Worm (Caenorhabditis elegans) whole organism, L4 larva: ENCODE data around the gene mecr-1.

Experiments
- F10B5.3 ChIP-seq: sonication (generic microtip); optimal IDR thresholded peaks from 2 replicates; lab custom pipeline; 2016; ENCODE audit warnings: mild to moderate bottlenecking, missing genetic modification characterization, missing compliant biosample characterization
- F26F4.8 ChIP-seq: fragments of 200-800 bp; sonication (Bioruptor generic); conservative IDR thresholded peaks from 2 replicates; pipeline ENCODE4 v1.3.6; 2022; ENCODE audit warnings: missing genetic modification characterization, missing compliant biosample characterization
- T20F7.1 ChIP-seq: fragments of 200-800 bp; sonication (Bioruptor generic); optimal IDR thresholded peaks from 2 replicates; lab custom pipeline; 2018; ENCODE audit warnings: mild to moderate bottlenecking, missing genetic modification characterization, missing compliant biosample characterization
- ZK546.5 ChIP-seq, 2 experiments: sonication (generic microtip); optimal IDR thresholded peaks; 2 replicates each; lab custom pipeline; 2017; ENCODE audit warnings: missing biosample characterization in 2 of 2, missing genetic modification characterization in 2 of 2
- ama-1 ChIP-seq: fragments of 150-350 bp; optimal IDR thresholded peaks from 2 replicates; lab custom pipeline; 2014; ENCODE audit warnings: inconsistent platforms, mixed read lengths
- arid-1 ChIP-seq: fragments of 200-800 bp; sonication (Bioruptor generic); conservative IDR thresholded peaks from 2 replicates; pipeline ENCODE4 v1.3.6; 2022; ENCODE audit warnings: missing genetic modification reagents, missing genetic modification characterization, missing compliant biosample characterization
- attf-4 ChIP-seq: sonication (generic microtip); optimal IDR thresholded peaks from 3 replicates; lab custom pipeline; 2017; ENCODE audit warnings: missing biosample characterization, missing genetic modification characterization
- ceh-32 ChIP-seq: sonication (generic microtip); optimal IDR thresholded peaks from 2 replicates; lab custom pipeline; 2016; ENCODE audit warnings: mild to moderate bottlenecking, missing genetic modification characterization, missing compliant biosample characterization; ENCODE audit not compliant: poor library complexity
- ceh-44 ChIP-seq: fragments of 200-800 bp; sonication (Bioruptor generic); IDR thresholded peaks from 2 replicates; pipeline ENCODE4 v1.3.6; 2022; ENCODE audit warnings: missing genetic modification reagents, missing genetic modification characterization, missing compliant biosample characterization
- cey-2 ChIP-seq: sonication (generic microtip); optimal IDR thresholded peaks from 3 replicates; lab custom pipeline; 2017; ENCODE audit warnings: missing genetic modification characterization, mild to moderate bottlenecking, missing compliant biosample characterization, antibody characterized with exemption, borderline replicate concordance; ENCODE audit not compliant: insufficient read depth
- daf-16 ChIP-seq, 3 experiments: sonication (generic microtip); optimal IDR thresholded peaks; 2 replicates each; lab custom pipeline; 2016 to 2017; ENCODE audit warnings: missing genetic modification characterization in 3 of 3, missing genetic modification reagents in 3 of 3, mild to moderate bottlenecking in 2 of 3, missing compliant biosample characterization in 2 of 3, missing biosample characterization in 1 of 3, moderate library complexity in 1 of 3
- daf-8 ChIP-seq: fragments of 200-800 bp; sonication (Bioruptor generic); IDR thresholded peaks from 2 replicates; pipeline ENCODE4 v1.3.6; 2022; ENCODE audit warnings: missing genetic modification characterization, missing compliant biosample characterization
- dmd-6 ChIP-seq: fragments of 200-800 bp; sonication (Bioruptor generic); IDR thresholded peaks from 2 replicates; pipeline ENCODE4 v1.3.6; 2022; ENCODE audit warnings: missing genetic modification reagents, missing genetic modification characterization, missing compliant biosample characterization
- dmd-8 ChIP-seq: fragments of 200-800 bp; sonication (Bioruptor generic); IDR thresholded peaks from 2 replicates; pipeline ENCODE4 v1.3.6; 2022; ENCODE audit warnings: missing genetic modification characterization, missing compliant biosample characterization
- dve-1 ChIP-seq: sonication (generic microtip); optimal IDR thresholded peaks from 2 replicates; lab custom pipeline; 2017; ENCODE audit warnings: antibody characterized with exemption, mild to moderate bottlenecking, missing genetic modification characterization, missing compliant biosample characterization; ENCODE audit not compliant: insufficient read depth
- egl-27 ChIP-seq: sonication (generic microtip); optimal IDR thresholded peaks from 3 replicates; lab custom pipeline; 2017; ENCODE audit warnings: missing biosample characterization, missing genetic modification reagents, missing genetic modification characterization
- egl-43 ChIP-seq: fragments of 200-800 bp; sonication (Bioruptor generic); IDR thresholded peaks from 2 replicates; pipeline ENCODE4 v1.3.6; 2022; ENCODE audit warnings: missing genetic modification reagents, missing genetic modification characterization, missing compliant biosample characterization
- fos-1 ChIP-seq: fragments of 150-350 bp; optimal IDR thresholded peaks from 2 replicates; lab custom pipeline; 2014; ENCODE audit warnings: missing biosample characterization, missing genetic modification characterization
- hif-1 ChIP-seq, 2 experiments: sonication (generic microtip); optimal IDR thresholded peaks; 2 replicates each; lab custom pipeline; 2016 to 2017; ENCODE audit warnings: missing compliant biosample characterization in 2 of 2, missing genetic modification characterization in 2 of 2, missing genetic modification reagents in 2 of 2, missing genotype in 2 of 2, mild to moderate bottlenecking in 1 of 2
- hmg-1.1 ChIP-seq: fragments of 200-800 bp; sonication (Bioruptor generic); IDR thresholded peaks from 2 replicates; pipeline ENCODE4 v1.3.6; 2022; ENCODE audit warnings: missing genetic modification reagents, missing genetic modification characterization, missing compliant biosample characterization
- jun-1 ChIP-seq: fragments of 150-350 bp; optimal IDR thresholded peaks from 2 replicates; lab custom pipeline; 2014; ENCODE audit warnings: missing biosample characterization, missing genetic modification reagents, missing genetic modification characterization
- lin-13 ChIP-seq: fragments of 150-350 bp; optimal IDR thresholded peaks from 2 replicates; lab custom pipeline; 2014; ENCODE audit warnings: missing biosample characterization, missing genetic modification reagents, missing genetic modification characterization
- lin-15B ChIP-seq: fragments of 150-350 bp; sonication (generic microtip); optimal IDR thresholded peaks from 3 replicates; lab custom pipeline; 2014; ENCODE audit warnings: missing biosample characterization, missing genetic modification characterization
- lin-29 ChIP-seq: fragments of 200-800 bp; sonication (Bioruptor generic); IDR thresholded peaks from 2 replicates; pipeline ENCODE4 v1.3.6; 2022; ENCODE audit warnings: missing genetic modification reagents, missing genetic modification characterization, missing compliant biosample characterization
- lin-38 ChIP-seq: fragments of 200-800 bp; sonication (Bioruptor generic); IDR thresholded peaks from 2 replicates; pipeline ENCODE4 v1.3.6; 2022; ENCODE audit warnings: missing genetic modification reagents, missing genetic modification characterization, missing compliant biosample characterization
- lin-39 ChIP-seq: fragments of 150-350 bp; optimal IDR thresholded peaks from 2 replicates; lab custom pipeline; 2014; ENCODE audit warnings: missing biosample characterization, missing genetic modification reagents, missing genetic modification characterization
- mdl-1 ChIP-seq, 2 experiments: fragments of 150-350 bp in 1 of 2; sonication (generic microtip) in 1 of 2; optimal IDR thresholded peaks; 2 replicates each; lab custom pipeline; 2014 to 2017; ENCODE audit warnings: missing biosample characterization in 2 of 2, missing genetic modification characterization in 2 of 2
- mep-1 ChIP-seq: fragments of 150-350 bp; sonication (generic microtip); optimal IDR thresholded peaks from 3 replicates; lab custom pipeline; 2014; ENCODE audit warnings: missing biosample characterization, missing genetic modification characterization
- mes-2 ChIP-seq: sonication (generic microtip); optimal IDR thresholded peaks from 2 replicates; lab custom pipeline; 2016; ENCODE audit warnings: missing genotype, mild to moderate bottlenecking, missing genetic modification characterization, missing compliant biosample characterization; ENCODE audit not compliant: poor library complexity, severe bottlenecking
- mxl-3 ChIP-seq: fragments of 200-800 bp; sonication (Bioruptor generic); optimal IDR thresholded peaks from 2 replicates; lab custom pipeline; 2018; ENCODE audit warnings: mild to moderate bottlenecking, missing genetic modification characterization, missing compliant biosample characterization
- nhr-102 ChIP-seq: sonication (generic microtip); optimal IDR thresholded peaks from 2 replicates; lab custom pipeline; 2016; ENCODE audit warnings: mild to moderate bottlenecking, missing genetic modification characterization, moderate library complexity, missing compliant biosample characterization
- nhr-11 ChIP-seq: fragments of 150-350 bp; optimal IDR thresholded peaks from 2 replicates; lab custom pipeline; 2014; ENCODE audit warnings: missing biosample characterization, missing genetic modification characterization
- nhr-28 ChIP-seq: fragments of 150-350 bp; optimal IDR thresholded peaks from 2 replicates; lab custom pipeline; 2014; ENCODE audit warnings: missing biosample characterization, missing genetic modification characterization
- nhr-76 ChIP-seq: fragments of 150-350 bp; optimal IDR thresholded peaks from 2 replicates; lab custom pipeline; 2014; ENCODE audit warnings: missing biosample characterization, missing genetic modification characterization
- pha-4 ChIP-seq, 2 experiments: fragments of 150-350 bp in 1 of 2; fragments of 200-800 bp in 1 of 2; sonication (Bioruptor generic) in 1 of 2; IDR thresholded peaks in 1 of 2; optimal IDR thresholded peaks in 1 of 2; 2 replicates each; pipeline versions ENCODE4 v1.3.6 to Lab custom; 2014 to 2022; ENCODE audit warnings: missing genetic modification characterization in 2 of 2, missing genetic modification reagents in 2 of 2, missing biosample characterization in 1 of 2, missing compliant biosample characterization in 1 of 2
- php-3 ChIP-seq: fragments of 200-800 bp; sonication (Bioruptor generic); IDR thresholded peaks from 2 replicates; pipeline ENCODE4 v1.3.6; 2022; ENCODE audit warnings: missing genetic modification reagents, missing genetic modification characterization, missing compliant biosample characterization
- rbr-2 ChIP-seq: sonication (generic microtip); optimal IDR thresholded peaks from 2 replicates; lab custom pipeline; 2016; ENCODE audit warnings: missing genotype, missing genetic modification characterization, missing compliant biosample characterization
- skn-1 ChIP-seq: fragments of 150-350 bp; optimal IDR thresholded peaks from 2 replicates; lab custom pipeline; 2014; ENCODE audit warnings: missing biosample characterization, missing genetic modification characterization
- snpc-1.2 ChIP-seq: fragments of 200-800 bp; sonication (Bioruptor generic); IDR thresholded peaks from 2 replicates; pipeline ENCODE4 v1.3.6; 2022; ENCODE audit warnings: missing genetic modification reagents, missing genetic modification characterization, missing compliant biosample characterization
- spr-3 ChIP-seq: fragments of 200-800 bp; sonication (Bioruptor generic); optimal IDR thresholded peaks from 2 replicates; lab custom pipeline; 2018; ENCODE audit warnings: mild to moderate bottlenecking, missing genetic modification characterization, missing compliant biosample characterization
- tag-97 ChIP-seq: fragments of 200-800 bp; sonication (Bioruptor generic); IDR thresholded peaks from 2 replicates; pipeline ENCODE4 v1.3.6; 2022; ENCODE audit warnings: missing genetic modification characterization, missing compliant biosample characterization
- tra-1 ChIP-seq: fragments of 200-800 bp; sonication (Bioruptor generic); IDR thresholded peaks from 2 replicates; pipeline ENCODE4 v1.3.6; 2022; ENCODE audit warnings: missing genetic modification reagents, missing genetic modification characterization, missing compliant biosample characterization
- unc-130 ChIP-seq: sonication (generic microtip); optimal IDR thresholded peaks from 2 replicates; lab custom pipeline; 2016; ENCODE audit warnings: missing genetic modification reagents, missing genetic modification characterization, missing compliant biosample characterization
- unc-62 ChIP-seq, 3 experiments: fragments of 150-350 bp in 1 of 3; sonication (generic microtip); optimal IDR thresholded peaks in 2 of 3; peaks in 1 of 3; 1 replicate in 1 of 3; 2 replicates in 2 of 3; lab custom pipeline; 2014 to 2017; ENCODE audit warnings: missing biosample characterization in 3 of 3, missing genetic modification characterization in 3 of 3, missing genetic modification reagents in 3 of 3, missing genotype in 1 of 3
- zag-1 ChIP-seq: fragments of 150-350 bp; optimal IDR thresholded peaks from 2 replicates; lab custom pipeline; 2014; ENCODE audit warnings: missing biosample characterization, missing genetic modification characterization
- zip-11 ChIP-seq: fragments of 200-800 bp; sonication (Bioruptor generic); IDR thresholded peaks from 2 replicates; pipeline ENCODE4 v1.3.6; 2022; ENCODE audit warnings: missing genetic modification characterization, missing compliant biosample characterization
- zip-2 ChIP-seq: fragments of 150-350 bp; optimal IDR thresholded peaks from 2 replicates; lab custom pipeline; 2014; ENCODE audit warnings: missing biosample characterization, missing genetic modification characterization
- ztf-11 ChIP-seq: fragments of 150-350 bp; optimal IDR thresholded peaks from 2 replicates; lab custom pipeline; 2014; ENCODE audit warnings: missing biosample characterization, missing genetic modification characterization
- ztf-7 ChIP-seq: fragments of 150-350 bp; optimal IDR thresholded peaks from 2 replicates; lab custom pipeline; 2014; ENCODE audit warnings: missing biosample characterization, missing genetic modification characterization

Gene mecr-1

ce11 chrII:13156971-13157370, 30.1 kb downstream of the mecr-1 start, which contains the start of the genes hpr-17 and F32A11.1 (continued):
- peak; percentile 72 for TF ChIP-seq rbr-2
- TF ChIP-seq mdl-1 (tag; optimal IDR thresholded peaks at IDR 0.05; lab: Kevin White, UChicago), result peak in 1 of 2 experiments; percentile 51
- no peak for TF ChIP-seq ceh-32 (tag; lab: Kevin White, UChicago)
- TF ChIP-seq lin-39 (tag; lab: Kevin White, UChicago), result no peak
- peak; percentile 84 for TF ChIP-seq mep-1 (tag; lab: Kevin White, UChicago)
- no peak for TF ChIP-seq nhr-76 (tag; lab: Kevin White, UChicago)
- TF ChIP-seq F10B5.3 (tag; lab: Kevin White, UChicago), result peak; percentile 63
- no peak for TF ChIP-seq ceh-44 (GFP tag; lab: Robert Waterston, UW)
- peak; percentile 78 for TF ChIP-seq hmg-1.1 (GFP tag; lab: Robert Waterston, UW)
- TF ChIP-seq hif-1 (tag; optimal IDR thresholded peaks at IDR 0.05; lab: Kevin White, UChicago), result peak in 1 of 2 experiments; percentile 66
- peak in 1 of 2 experiments; percentile 77 for TF ChIP-seq daf-16 (GFP tag; optimal IDR thresholded peaks at IDR 0.05; lab: Kevin White, UChicago)
- TF ChIP-seq daf-16 (tag; optimal IDR thresholded peaks at IDR 0.05; lab: Kevin White, UChicago), result peak; percentile 61
- no peak for TF ChIP-seq spr-3 (GFP tag; lab: Kevin White, UChicago)
- peak; percentile 66 for TF ChIP-seq nhr-11 (tag; lab: Kevin White, UChicago)
- TF ChIP-seq skn-1 (tag; lab: Kevin White, UChicago), result no peak
- no peak for TF ChIP-seq attf-4 (tag; lab: Kevin White, UChicago)
- TF ChIP-seq zip-2 (tag; lab: Kevin White, UChicago), result no peak
- no peak for TF ChIP-seq tra-1 (GFP tag; lab: Robert Waterston, UW)
- TF ChIP-seq dmd-8 (GFP tag; lab: Robert Waterston, UW), result no peak
- TF ChIP-seq ztf-7 (tag; lab: Kevin White, UChicago), result peak; percentile 67
- no peak for TF ChIP-seq mxl-3 (GFP tag; lab: Kevin White, UChicago)
- TF ChIP-seq lin-13 (GFP tag; lab: Kevin White, UChicago), result peak; percentile 65
- TF ChIP-seq php-3 (GFP tag; lab: Robert Waterston, UW), result no peak
- TF ChIP-seq lin-29, result peak; percentile 36; the same call in 1 of the 2 replicates
- TF ChIP-seq nhr-102 (tag; lab: Kevin White, UChicago), result peak; percentile 77
- no peak for TF ChIP-seq daf-8
- peak; percentile 44 for TF ChIP-seq nhr-28 (tag; lab: Kevin White, UChicago)
- TF ChIP-seq mes-2 (tag; lab: Kevin White, UChicago), result peak; percentile 80
- no peak for TF ChIP-seq T20F7.1 (GFP tag; lab: Kevin White, UChicago)
- peak; percentile 0 for TF ChIP-seq unc-130 (GFP tag; lab: Kevin White, UChicago)
- TF ChIP-seq ama-1 (lab: Kevin White, UChicago), result peak; percentile 55
- TF ChIP-seq zag-1 (tag; lab: Kevin White, UChicago), result no peak
- TF ChIP-seq jun-1, result no peak
- TF ChIP-seq unc-62 (GFP tag; optimal IDR thresholded peaks at IDR 0.05 in 1 of 2; lab: Kevin White, UChicago), result peak in 1 of 2 experiments; percentile 90
- no peak for TF ChIP-seq unc-62 (tag; optimal IDR thresholded peaks at IDR 0.05; lab: Kevin White, UChicago)
- TF ChIP-seq dve-1, result peak; percentile 83
- peak; percentile 64; the same call in 1 of the 2 replicates for TF ChIP-seq pha-4 (GFP tag; IDR thresholded peaks at IDR 0.05; lab: Robert Waterston, UW)
- TF ChIP-seq pha-4 (tag; optimal IDR thresholded peaks at IDR 0.05; lab: Kevin White, UChicago), result peak; percentile 54
- TF ChIP-seq tag-97 (GFP tag; lab: Robert Waterston, UW), result no peak
- no peak for TF ChIP-seq ztf-11
- no peak for TF ChIP-seq fos-1 (tag; lab: Kevin White, UChicago)
- no peak; the same call in 1 of the 2 replicates for TF ChIP-seq egl-43 (GFP tag; lab: Robert Waterston, UW)
- TF ChIP-seq lin-38 (GFP tag; lab: Robert Waterston, UW), result peak; percentile 91
- TF ChIP-seq egl-27 (tag; lab: Kevin White, UChicago), result no peak
- TF ChIP-seq ZK546.5 (tag; optimal IDR thresholded peaks at IDR 0.05; lab: Kevin White, UChicago), result no peak
- TF ChIP-seq arid-1 (GFP tag; lab: Robert Waterston, UW), result no peak
- TF ChIP-seq zip-11, result no peak
- TF ChIP-seq cey-2 (tag; lab: Kevin White, UChicago), result no peak
- TF ChIP-seq lin-15B (tag; lab: Kevin White, UChicago), result peak; percentile 53
- TF ChIP-seq dmd-6, result peak; percentile 72
- TF ChIP-seq F26F4.8, result no peak
- no peak for TF ChIP-seq snpc-1.2 (GFP tag; lab: Robert Waterston, UW)
